Fruit fly (Drosophila melanogaster) whole organism, embryonic: ENCODE measurements around the gene scyl.

Experiments
- ATbp ChIP-seq: fragments of 200-800 bp; sonication (Bioruptor generic); optimal IDR thresholded peaks from 2 replicates; lab custom pipeline; 2017; ENCODE audit warnings: missing biosample characterization, mild to moderate bottlenecking, missing genetic modification characterization, missing genetic modification reagents
- Atf3 ChIP-seq: fragments of 200-800 bp; sonication (Bioruptor generic); optimal IDR thresholded peaks from 3 replicates; lab custom pipeline; 2016; ENCODE audit warnings: missing biosample characterization, missing genetic modification characterization
- BtbVII ChIP-seq: fragments of 200-800 bp; sonication (Bioruptor generic); optimal IDR thresholded peaks from 3 replicates; lab custom pipeline; 2017; ENCODE audit warnings: missing biosample characterization, mild to moderate bottlenecking, missing genetic modification characterization
- CG10565 ChIP-seq: fragments of 200-800 bp; sonication (Bioruptor generic); optimal IDR thresholded peaks from 3 replicates; lab custom pipeline; 2016; ENCODE audit warnings: missing biosample characterization, mild to moderate bottlenecking, missing genetic modification characterization
- CG11093 ChIP-seq: fragments of 200-800 bp; sonication (Bioruptor generic); IDR thresholded peaks from 3 replicates; pipeline ENCODE4 v1.3.6; 2022; ENCODE audit warnings: missing biosample characterization, missing genetic modification characterization
- CG1233 ChIP-seq: fragments of 200-800 bp; sonication (Bioruptor generic); optimal IDR thresholded peaks from 4 replicates; lab custom pipeline; 2018; ENCODE audit warnings: missing biosample characterization, mild to moderate bottlenecking, missing genetic modification characterization
- CG13894 ChIP-seq: fragments of 200-800 bp; sonication (Bioruptor generic); optimal IDR thresholded peaks from 3 replicates; lab custom pipeline; 2018; ENCODE audit warnings: missing biosample characterization, mild to moderate bottlenecking, missing genetic modification characterization, moderate library complexity
- CG1529 ChIP-seq: fragments of 200-800 bp; sonication (Bioruptor generic); optimal IDR thresholded peaks from 3 replicates; lab custom pipeline; 2018; ENCODE audit warnings: missing biosample characterization, missing genetic modification characterization
- CG16815 ChIP-seq: fragments of 200-800 bp; sonication (Bioruptor generic); optimal IDR thresholded peaks from 3 replicates; lab custom pipeline; 2017; ENCODE audit warnings: missing biosample characterization, mild to moderate bottlenecking, missing genetic modification characterization
- CG16863 ChIP-seq: fragments of 200-800 bp; sonication (Bioruptor generic); optimal IDR thresholded peaks from 3 replicates; lab custom pipeline; 2016; ENCODE audit warnings: missing biosample characterization, missing genetic modification characterization
- CG2129 ChIP-seq: fragments of 200-800 bp; sonication (Bioruptor generic); IDR thresholded peaks from 2 replicates; pipeline ENCODE4 v1.3.6; 2022; ENCODE audit warnings: missing biosample characterization, missing genetic modification characterization; ENCODE audit not compliant: partially characterized antibody
- CG31441 ChIP-seq: fragments of 200-800 bp; sonication (Bioruptor generic); IDR thresholded peaks from 2 replicates; pipeline ENCODE4 v1.3.6; 2022; ENCODE audit warnings: missing biosample characterization, missing genetic modification characterization
- CG4360 ChIP-seq: fragments of 200-800 bp; sonication (Bioruptor generic); IDR thresholded peaks from 2 replicates; pipeline ENCODE4 v1.3.6; 2022; ENCODE audit warnings: missing biosample characterization, missing genetic modification characterization
- CG4424 ChIP-seq: fragments of 200-800 bp; sonication (Bioruptor generic); optimal IDR thresholded peaks from 3 replicates; lab custom pipeline; 2016; ENCODE audit warnings: missing biosample characterization, missing genetic modification characterization
- CG6254 ChIP-seq: fragments of 200-800 bp; sonication (Bioruptor generic); optimal IDR thresholded peaks from 3 replicates; lab custom pipeline; 2017; ENCODE audit warnings: mild to moderate bottlenecking, missing biosample characterization, missing genetic modification reagents, missing genetic modification characterization
- CG6654 ChIP-seq: fragments of 200-800 bp; sonication (Bioruptor generic); optimal IDR thresholded peaks from 2 replicates; lab custom pipeline; 2017; ENCODE audit warnings: missing biosample characterization, mild to moderate bottlenecking, missing genetic modification characterization
- CG6765 ChIP-seq: fragments of 200-800 bp; sonication (Bioruptor generic); optimal IDR thresholded peaks from 3 replicates; lab custom pipeline; 2017; ENCODE audit warnings: missing biosample characterization, mild to moderate bottlenecking, missing genetic modification characterization
- CG6854 ChIP-seq: fragments of 200-800 bp; sonication (Bioruptor generic); optimal IDR thresholded peaks from 3 replicates; lab custom pipeline; 2017; ENCODE audit warnings: missing biosample characterization, mild to moderate bottlenecking, missing genetic modification characterization
- CG8281 ChIP-seq: fragments of 200-800 bp; sonication (Bioruptor generic); optimal IDR thresholded peaks from 2 replicates; lab custom pipeline; 2018; ENCODE audit warnings: missing biosample characterization, mild to moderate bottlenecking, missing genetic modification characterization, moderate library complexity
- CG8290 ChIP-seq, 3 experiments: fragments of 200-800 bp; sonication (Bioruptor generic); optimal IDR thresholded peaks; 2 replicates each; lab custom pipeline; 2016 to 2019; ENCODE audit warnings: missing biosample characterization in 3 of 3, missing genetic modification characterization in 3 of 3, mild to moderate bottlenecking in 2 of 3, moderate library complexity in 1 of 3
- CG9727 ChIP-seq: fragments of 200-800 bp; sonication (Bioruptor generic); optimal IDR thresholded peaks from 3 replicates; lab custom pipeline; 2017; ENCODE audit warnings: missing biosample characterization, mild to moderate bottlenecking, missing genetic modification characterization
- Chrac-16 ChIP-seq: fragments of 200-800 bp; sonication (Bioruptor generic); optimal IDR thresholded peaks from 3 replicates; lab custom pipeline; 2016; ENCODE audit warnings: missing biosample characterization, missing genetic modification characterization
- Dad ChIP-seq: fragments of 200-800 bp; sonication (Bioruptor generic); optimal IDR thresholded peaks from 3 replicates; lab custom pipeline; 2016; ENCODE audit warnings: missing biosample characterization, missing genetic modification characterization
- Dip3 ChIP-seq: fragments of 200-800 bp; sonication (Bioruptor generic); optimal IDR thresholded peaks from 3 replicates; lab custom pipeline; 2016; ENCODE audit warnings: missing biosample characterization, missing genetic modification characterization
- Gsc ChIP-seq: fragments of 200-800 bp; sonication (Bioruptor generic); IDR thresholded peaks from 2 replicates; pipeline ENCODE4 v1.3.6; 2022; ENCODE audit warnings: missing biosample characterization, missing genetic modification characterization
- HLH54F ChIP-seq: fragments of 200-800 bp; sonication (Bioruptor generic); optimal IDR thresholded peaks from 3 replicates; lab custom pipeline; 2016; ENCODE audit warnings: missing biosample characterization, missing genetic modification characterization
- Stat92E ChIP-seq, 3 experiments: fragments of >200 bp in 2 of 3; fragments of 200-800 bp in 1 of 3; sonication (Bioruptor generic) in 1 of 3; optimal IDR thresholded peaks; 2 replicates each; lab custom pipeline; 2017 to 2019; ENCODE audit warnings: missing biosample characterization in 3 of 3, missing genetic modification characterization in 3 of 3, mild to moderate bottlenecking in 1 of 3, moderate library complexity in 1 of 3
- Xbp1 ChIP-seq: fragments of 200-800 bp; sonication (Bioruptor generic); optimal IDR thresholded peaks from 3 replicates; lab custom pipeline; 2016; ENCODE audit warnings: missing biosample characterization, mild to moderate bottlenecking, missing genetic modification characterization
- aop ChIP-seq: fragments of 200-800 bp; sonication (Bioruptor generic); IDR thresholded peaks from 2 replicates; pipeline ENCODE4 v1.3.6; 2022; ENCODE audit warnings: missing biosample characterization, missing genetic modification characterization
- cad ChIP-seq: fragments of >200 bp; optimal IDR thresholded peaks from 2 replicates; lab custom pipeline; 2017; ENCODE audit warnings: missing biosample characterization, missing genetic modification characterization
- dysf ChIP-seq: fragments of 200-800 bp; sonication (Bioruptor generic); IDR thresholded peaks from 3 replicates; pipeline ENCODE4 v1.3.6; 2022; ENCODE audit warnings: missing biosample characterization, missing genetic modification characterization
- esg ChIP-seq: fragments of 200-800 bp; sonication (Bioruptor generic); conservative IDR thresholded peaks from 2 replicates; pipeline ENCODE4 v1.3.6; 2022; ENCODE audit warnings: missing biosample characterization, missing genetic modification characterization
- fd3F ChIP-seq: fragments of 200-800 bp; sonication (Bioruptor generic); optimal IDR thresholded peaks from 2 replicates; lab custom pipeline; 2018; ENCODE audit warnings: missing biosample characterization, mild to moderate bottlenecking, missing genetic modification characterization, moderate library complexity
- fd64A ChIP-seq: fragments of 200-800 bp; sonication (Bioruptor generic); optimal IDR thresholded peaks from 3 replicates; lab custom pipeline; 2018; ENCODE audit warnings: missing biosample characterization, mild to moderate bottlenecking, missing genetic modification characterization
- gce ChIP-seq: fragments of 200-800 bp; sonication (Bioruptor generic); IDR thresholded peaks from 3 replicates; pipeline ENCODE4 v1.3.6; 2022; ENCODE audit warnings: missing biosample characterization, missing genetic modification characterization
- gfzf ChIP-seq: fragments of 200-800 bp; sonication (Bioruptor generic); optimal IDR thresholded peaks from 2 replicates; lab custom pipeline; 2016; ENCODE audit warnings: missing biosample characterization, mild to moderate bottlenecking, missing genetic modification characterization, moderate library complexity
- jigr1 ChIP-seq: fragments of 200-800 bp; sonication (Bioruptor generic); IDR thresholded peaks from 3 replicates; pipeline ENCODE4 v1.3.6; 2022; ENCODE audit warnings: missing biosample characterization, missing genetic modification characterization
- mld ChIP-seq: fragments of 200-800 bp; sonication (Bioruptor generic); IDR thresholded peaks from 3 replicates; pipeline ENCODE4 v1.3.6; 2022; ENCODE audit warnings: missing biosample characterization, missing genetic modification characterization; ENCODE audit not compliant: partially characterized antibody
- oc ChIP-seq: fragments of 200-800 bp; sonication (Bioruptor generic); optimal IDR thresholded peaks from 2 replicates; lab custom pipeline; 2018; ENCODE audit warnings: missing biosample characterization, mild to moderate bottlenecking, missing genetic modification characterization, moderate library complexity
- psq ChIP-seq: fragments of 200-800 bp; sonication (Bioruptor generic); optimal IDR thresholded peaks from 2 replicates; lab custom pipeline; 2017; ENCODE audit warnings: missing biosample characterization, missing genetic modification characterization
- ranshi ChIP-seq: fragments of 200-800 bp; sonication (Bioruptor generic); IDR thresholded peaks from 2 replicates; pipeline ENCODE4 v1.3.6; 2022; ENCODE audit warnings: missing biosample characterization, missing genetic modification characterization
- rib ChIP-seq: fragments of 200-800 bp; sonication (Bioruptor generic); IDR thresholded peaks from 2 replicates; pipeline ENCODE4 v1.3.6; 2022; ENCODE audit warnings: missing biosample characterization, missing genetic modification characterization
- shn ChIP-seq: fragments of 200-800 bp; sonication (Bioruptor generic); optimal IDR thresholded peaks from 3 replicates; lab custom pipeline; 2016; ENCODE audit warnings: missing biosample characterization, missing genetic modification characterization
- slp2 ChIP-seq: fragments of 200-800 bp; sonication (Bioruptor generic); optimal IDR thresholded peaks from 2 replicates; lab custom pipeline; 2016; ENCODE audit warnings: missing biosample characterization, missing genetic modification characterization
- stc ChIP-seq: fragments of 200-800 bp; sonication (Bioruptor generic); IDR thresholded peaks from 2 replicates; pipeline ENCODE4 v1.3.6; 2022; ENCODE audit warnings: missing biosample characterization, missing genetic modification characterization
- tin ChIP-seq: fragments of 200-800 bp; sonication (Bioruptor generic); optimal IDR thresholded peaks from 3 replicates; lab custom pipeline; 2016; ENCODE audit warnings: missing biosample characterization, missing genetic modification characterization
- wek ChIP-seq: fragments of 200-800 bp; sonication (Bioruptor generic); optimal IDR thresholded peaks from 3 replicates; lab custom pipeline; 2018; ENCODE audit warnings: missing biosample characterization, mild to moderate bottlenecking, missing genetic modification characterization, moderate library complexity
- yki ChIP-seq: fragments of >200 bp; optimal IDR thresholded peaks from 3 replicates; lab custom pipeline; 2018
- zen2 ChIP-seq: fragments of 200-800 bp; sonication (Bioruptor generic); IDR thresholded peaks from 3 replicates; pipeline ENCODE4 v1.3.6; 2022; ENCODE audit warnings: missing biosample characterization, missing genetic modification characterization; ENCODE audit not compliant: partially characterized antibody

The scyl gene

DNA sequence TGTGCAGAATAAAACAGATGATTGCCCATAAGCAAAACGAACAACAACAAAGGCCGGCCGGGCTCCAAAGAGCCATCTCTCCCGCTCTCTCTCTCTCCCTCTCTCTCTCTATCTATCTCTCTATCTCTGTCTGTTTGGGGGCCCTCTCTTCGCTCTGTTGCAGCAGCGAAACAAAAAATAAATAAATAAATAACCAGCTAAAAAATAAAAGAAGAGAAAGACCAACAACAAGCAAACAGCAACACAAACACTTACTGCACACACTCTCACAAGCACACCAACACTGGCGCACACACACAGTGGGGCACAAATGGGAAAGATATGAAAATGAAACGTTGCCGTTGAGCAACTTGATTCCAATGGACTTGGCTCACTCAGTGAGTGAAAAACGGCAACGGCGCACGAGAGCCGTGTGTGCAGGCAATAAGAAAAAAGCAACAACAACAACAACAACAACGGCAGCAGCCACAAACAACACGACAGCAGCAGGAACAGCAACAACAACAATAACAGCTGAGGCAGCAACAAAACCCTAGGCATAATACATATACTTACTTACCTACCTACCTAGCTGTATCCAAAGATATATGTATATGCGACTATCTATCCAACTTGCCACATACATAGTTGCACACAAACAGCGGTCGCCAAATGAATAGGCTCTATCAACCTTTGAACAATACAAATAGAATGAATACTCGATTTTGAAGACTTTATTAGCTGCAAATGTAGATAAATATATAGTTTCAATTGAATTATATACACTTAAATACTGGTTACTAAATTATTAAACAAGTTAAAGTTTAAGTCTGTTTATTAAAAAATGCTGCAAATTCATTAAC lies 5.8 kb upstream of the scyl start (continued):
- peak in 1 of 3 experiments; percentile 60 for TF ChIP-seq Stat92E (GFP tag; optimal IDR thresholded peaks at IDR 0.05; lab: Kevin White, UChicago)
- peak; percentile 26 for TF ChIP-seq CG6854 (GFP tag; lab: Kevin White, UChicago)
- TF ChIP-seq gce (GFP tag; lab: Robert Waterston, UW), result peak; percentile 42; the same call in 1 of the 3 replicates
- no peak for TF ChIP-seq rib (GFP tag; lab: Robert Waterston, UW)
- TF ChIP-seq CG6765 (GFP tag; lab: Kevin White, UChicago), result no peak
- TF ChIP-seq CG4360, result peak; percentile 100
- no peak for TF ChIP-seq CG16815
- no peak for TF ChIP-seq Chrac-16 (GFP tag; lab: Kevin White, UChicago)
- peak; percentile 19 for TF ChIP-seq CG9727 (GFP tag; lab: Kevin White, UChicago)
- TF ChIP-seq wek (GFP tag; lab: Kevin White, UChicago), result no peak
- no peak for TF ChIP-seq Xbp1
- TF ChIP-seq Dip3 (GFP tag; lab: Kevin White, UChicago), result no peak
- peak; percentile 25 for TF ChIP-seq CG8290 (GFP tag; optimal IDR thresholded peaks at IDR 0.05; lab: Kevin White, UChicago)
- no peak for TF ChIP-seq CG8290 (tag; optimal IDR thresholded peaks at IDR 0.05; lab: Kevin White, UChicago)
- TF ChIP-seq stc, result no peak
- no peak for TF ChIP-seq slp2 (GFP tag; lab: Kevin White, UChicago)
- TF ChIP-seq cad (GFP tag; lab: Kevin White, UChicago), result no peak
- TF ChIP-seq HLH54F, result no peak
- no peak for TF ChIP-seq fd3F (GFP tag; lab: Kevin White, UChicago)
- TF ChIP-seq mld (GFP tag; lab: Robert Waterston, UW), result no peak
- peak; percentile 29 for TF ChIP-seq CG16863 (GFP tag; lab: Kevin White, UChicago)
- TF ChIP-seq Gsc (GFP tag; lab: Robert Waterston, UW), result no peak
- peak; percentile 30 for TF ChIP-seq BtbVII (GFP tag; lab: Kevin White, UChicago)
- TF ChIP-seq ranshi, result no peak; the same call in 1 of the 2 replicates
- TF ChIP-seq CG1529 (GFP tag; lab: Kevin White, UChicago), result no peak
- TF ChIP-seq CG4424 (GFP tag; lab: Kevin White, UChicago), result no peak
- TF ChIP-seq Dad (GFP tag; lab: Kevin White, UChicago), result no peak
- TF ChIP-seq Atf3 (GFP tag; lab: Kevin White, UChicago), result no peak
- TF ChIP-seq jigr1 (GFP tag; lab: Robert Waterston, UW), result no peak
- TF ChIP-seq shn (GFP tag; lab: Kevin White, UChicago), result no peak
- TF ChIP-seq CG31441 (GFP tag; lab: Robert Waterston, UW), result no peak
- TF ChIP-seq aop, result no peak
- no peak for TF ChIP-seq gfzf (GFP tag; lab: Kevin White, UChicago)
- TF ChIP-seq CG11093 (GFP tag; lab: Robert Waterston, UW), result no peak
- peak; percentile 1 for TF ChIP-seq CG13894 (tag; lab: Kevin White, UChicago)
- TF ChIP-seq CG6654, result no peak
- peak; percentile 20 for TF ChIP-seq oc (tag; lab: Kevin White, UChicago)
- TF ChIP-seq CG2129 (GFP tag; lab: Robert Waterston, UW), result no peak
- no peak for TF ChIP-seq zen2 (GFP tag; lab: Robert Waterston, UW)
- TF ChIP-seq ATbp, result peak; percentile 26
- TF ChIP-seq CG8281, result no peak
- peak; percentile 74 for TF ChIP-seq yki (lab: Kevin White, UChicago)
- no peak for TF ChIP-seq tin (GFP tag; lab: Kevin White, UChicago)
- no peak for TF ChIP-seq dysf (GFP tag; lab: Robert Waterston, UW)
- TF ChIP-seq esg (GFP tag; lab: Robert Waterston, UW), result no peak
- TF ChIP-seq fd64A (GFP tag; lab: Kevin White, UChicago), result no peak
- TF ChIP-seq CG10565, result no peak
- no peak for TF ChIP-seq CG1233
- peak; percentile 35 for TF ChIP-seq CG6254
- TF ChIP-seq psq (GFP tag; lab: Kevin White, UChicago), result peak; percentile 33
